Worm (Caenorhabditis elegans): ENCODE measurements around the gene srj-26.

- TF ChIP-seq mep-1 (tag; optimal IDR thresholded peaks at IDR 0.05) (no peak), M03D4.4 (tag; optimal IDR thresholded peaks at IDR 0.05) (no peak), nhr-76 (tag; optimal IDR thresholded peaks at IDR 0.05) (no peak), nhr-237 (tag; optimal IDR thresholded peaks at IDR 0.05) (no peak), blmp-1 (tag; optimal IDR thresholded peaks at IDR 0.05) (no peak), unc-62 (GFP tag; optimal IDR thresholded peaks at IDR 0.05) (no peak), snpc-4 (tag; optimal IDR thresholded peaks at IDR 0.05) (no peak)
Observed at ce11 chrV:18456574-18456973, 35.7 kb downstream of the srj-26 start, which contains the start of gene ZK228.10.
